Worm (Caenorhabditis elegans) whole organism, L4 larva: Measurements from ENCODE around the gene clec-238.

ENCODE experiments used
- D1046.2 ChIP-seq: fragments of 200-800 bp; sonication (Bioruptor generic); IDR thresholded peaks from 2 replicates; pipeline ENCODE4 v1.3.6; 2022; ENCODE audit warnings: missing genetic modification characterization, missing compliant biosample characterization
- ces-1 ChIP-seq: fragments of 150-350 bp; sonication (generic microtip); optimal IDR thresholded peaks from 4 replicates; lab custom pipeline; 2014; ENCODE audit warnings: missing biosample characterization, missing genetic modification reagents, missing genetic modification characterization
- egl-27 ChIP-seq: sonication (generic microtip); optimal IDR thresholded peaks from 3 replicates; lab custom pipeline; 2017; ENCODE audit warnings: missing biosample characterization, missing genetic modification reagents, missing genetic modification characterization
- hif-1 ChIP-seq, 2 experiments: sonication (generic microtip); optimal IDR thresholded peaks; 2 replicates each; lab custom pipeline; 2016 to 2017; ENCODE audit warnings: missing compliant biosample characterization in 2 of 2, missing genetic modification characterization in 2 of 2, missing genetic modification reagents in 2 of 2, missing genotype in 2 of 2, mild to moderate bottlenecking in 1 of 2
- lir-3 ChIP-seq: sonication (generic microtip); optimal IDR thresholded peaks from 2 replicates; lab custom pipeline; 2016; ENCODE audit warnings: mild to moderate bottlenecking, missing genetic modification characterization, missing compliant biosample characterization
- madf-5 ChIP-seq, 2 experiments: fragments of 200-800 bp; sonication (Bioruptor generic); IDR thresholded peaks; 2 replicates each; pipeline ENCODE4 v1.3.6; 2022; ENCODE audit warnings: missing compliant biosample characterization in 2 of 2, missing genetic modification characterization in 2 of 2
- mes-2 ChIP-seq: sonication (generic microtip); optimal IDR thresholded peaks from 2 replicates; lab custom pipeline; 2016; ENCODE audit warnings: missing genotype, mild to moderate bottlenecking, missing genetic modification characterization, missing compliant biosample characterization; ENCODE audit not compliant: poor library complexity, severe bottlenecking
- nhr-237 ChIP-seq: sonication (generic microtip); optimal IDR thresholded peaks from 2 replicates; lab custom pipeline; 2017; ENCODE audit warnings: missing biosample characterization, missing genetic modification characterization
- nhr-77 ChIP-seq: fragments of 150-350 bp; optimal IDR thresholded peaks from 2 replicates; lab custom pipeline; 2014; ENCODE audit warnings: missing biosample characterization, missing genetic modification characterization
- pha-4 ChIP-seq, 2 experiments: fragments of 150-350 bp in 1 of 2; fragments of 200-800 bp in 1 of 2; sonication (Bioruptor generic) in 1 of 2; IDR thresholded peaks in 1 of 2; optimal IDR thresholded peaks in 1 of 2; 2 replicates each; pipeline versions ENCODE4 v1.3.6 to Lab custom; 2014 to 2022; ENCODE audit warnings: missing genetic modification characterization in 2 of 2, missing genetic modification reagents in 2 of 2, missing biosample characterization in 1 of 2, missing compliant biosample characterization in 1 of 2
- skn-1 ChIP-seq: fragments of 150-350 bp; optimal IDR thresholded peaks from 2 replicates; lab custom pipeline; 2014; ENCODE audit warnings: missing biosample characterization, missing genetic modification characterization
- zfp-2 ChIP-seq: sonication (generic microtip); optimal IDR thresholded peaks from 2 replicates; lab custom pipeline; 2016; ENCODE audit warnings: mild to moderate bottlenecking, missing genetic modification characterization, missing compliant biosample characterization
- ztf-11 ChIP-seq: fragments of 150-350 bp; optimal IDR thresholded peaks from 2 replicates; lab custom pipeline; 2014; ENCODE audit warnings: missing biosample characterization, missing genetic modification characterization
- ztf-7 ChIP-seq: fragments of 150-350 bp; optimal IDR thresholded peaks from 2 replicates; lab custom pipeline; 2014; ENCODE audit warnings: missing biosample characterization, missing genetic modification characterization

- no peak for TF ChIP-seq madf-5 (GFP tag; IDR thresholded peaks at IDR 0.05; lab: Robert Waterston, UW)
- TF ChIP-seq lir-3 (tag; lab: Kevin White, UChicago) = no peak
- no peak for TF ChIP-seq nhr-237 (tag; lab: Kevin White, UChicago)
- TF ChIP-seq D1046.2 (GFP tag; lab: Robert Waterston, UW) = no peak
- TF ChIP-seq ztf-11 (tag; lab: Kevin White, UChicago) = no peak
- no peak for TF ChIP-seq skn-1
- TF ChIP-seq ztf-7 (tag; lab: Kevin White, UChicago) = no peak
- TF ChIP-seq egl-27 = no peak
- no peak for TF ChIP-seq pha-4 (GFP tag; IDR thresholded peaks at IDR 0.05; lab: Robert Waterston, UW)
- no peak for TF ChIP-seq pha-4 (tag; optimal IDR thresholded peaks at IDR 0.05; lab: Kevin White, UChicago)
- no peak for TF ChIP-seq mes-2 (tag; lab: Kevin White, UChicago)
- no peak for TF ChIP-seq hif-1 (tag; optimal IDR thresholded peaks at IDR 0.05; lab: Kevin White, UChicago)
- no peak for TF ChIP-seq nhr-77 (tag; lab: Kevin White, UChicago)
- no peak for TF ChIP-seq zfp-2 (tag; lab: Kevin White, UChicago)
- TF ChIP-seq ces-1 = no peak
These were observed 31.9 kb upstream of the clec-238 start for ce11 chrV:16919675-16920074.
